Worm (Caenorhabditis elegans) whole organism, mixed stage, embryonic: ENCODE results near the gene cct-7.

Source experiments
- M03D4.4 ChIP-seq: sonication (generic microtip); optimal IDR thresholded peaks from 2 replicates; lab custom pipeline; 2017; ENCODE audit warnings: mild to moderate bottlenecking, missing genetic modification characterization, missing compliant biosample characterization
- bed-3 ChIP-seq: fragments of 200-800 bp; sonication (Bioruptor generic); optimal IDR thresholded peaks from 3 replicates; lab custom pipeline; 2018; ENCODE audit warnings: mild to moderate bottlenecking, missing genetic modification characterization, moderate library complexity, missing compliant biosample characterization
- blmp-1 ChIP-seq: fragments of 150-350 bp; optimal IDR thresholded peaks from 2 replicates; lab custom pipeline; 2014; ENCODE audit warnings: missing biosample characterization, missing genetic modification characterization
- ceh-39 ChIP-seq: fragments of 150-350 bp; optimal IDR thresholded peaks from 2 replicates; lab custom pipeline; 2014; ENCODE audit warnings: missing biosample characterization, missing genetic modification characterization
- ceh-43 ChIP-seq: fragments of 200-800 bp; sonication (Bioruptor generic); optimal IDR thresholded peaks from 2 replicates; lab custom pipeline; 2018; ENCODE audit warnings: mild to moderate bottlenecking, missing genetic modification characterization, moderate library complexity, missing compliant biosample characterization
- ceh-83 ChIP-seq: fragments of 200-800 bp; sonication (Bioruptor generic); optimal IDR thresholded peaks from 2 replicates; lab custom pipeline; 2018; ENCODE audit warnings: mild to moderate bottlenecking, missing genetic modification characterization, missing compliant biosample characterization
- ces-1 ChIP-seq: fragments of 150-350 bp; optimal IDR thresholded peaks from 2 replicates; lab custom pipeline; 2014; ENCODE audit warnings: missing biosample characterization, missing genetic modification reagents, missing genetic modification characterization
- cnd-1 ChIP-seq: fragments of 200-800 bp; sonication (Bioruptor generic); optimal IDR thresholded peaks from 2 replicates; lab custom pipeline; 2018; ENCODE audit warnings: mild to moderate bottlenecking, missing genetic modification characterization, missing compliant biosample characterization
- elt-1 ChIP-seq: sonication (generic microtip); optimal IDR thresholded peaks from 2 replicates; lab custom pipeline; 2017; ENCODE audit warnings: missing genetic modification characterization, mild to moderate bottlenecking, missing compliant biosample characterization, antibody characterized with exemption, moderate library complexity, borderline replicate concordance; ENCODE audit not compliant: insufficient read depth
- flh-1 ChIP-seq: fragments of 200-800 bp; sonication (Bioruptor generic); optimal IDR thresholded peaks from 2 replicates; lab custom pipeline; 2018; ENCODE audit warnings: mild to moderate bottlenecking, missing genetic modification characterization, moderate library complexity, missing compliant biosample characterization
- ham-2 ChIP-seq: fragments of 200-800 bp; sonication (Bioruptor generic); optimal IDR thresholded peaks from 2 replicates; lab custom pipeline; 2018; ENCODE audit warnings: mild to moderate bottlenecking, missing genetic modification characterization, missing compliant biosample characterization
- hlh-1 ChIP-seq: fragments of 150-350 bp; optimal IDR thresholded peaks from 2 replicates; lab custom pipeline; 2014; ENCODE audit warnings: missing biosample characterization, missing genetic modification reagents, missing genetic modification characterization
- lin-32 ChIP-seq: fragments of 200-800 bp; sonication (Bioruptor generic); optimal IDR thresholded peaks from 2 replicates; lab custom pipeline; 2018; ENCODE audit warnings: mild to moderate bottlenecking, missing genetic modification characterization, missing compliant biosample characterization
- lsy-2 ChIP-seq: fragments of 150-350 bp; optimal IDR thresholded peaks from 2 replicates; lab custom pipeline; 2014; ENCODE audit warnings: missing biosample characterization, missing genetic modification characterization
- mab-5 ChIP-seq: fragments of 150-350 bp; optimal IDR thresholded peaks from 2 replicates; lab custom pipeline; 2014; ENCODE audit warnings: missing biosample characterization, missing genetic modification characterization
- mep-1 ChIP-seq: fragments of 150-350 bp; optimal IDR thresholded peaks from 2 replicates; lab custom pipeline; 2017; ENCODE audit warnings: missing biosample characterization, missing genetic modification reagents, missing genetic modification characterization, inconsistent platforms
- mls-2 ChIP-seq: sonication (generic microtip); optimal IDR thresholded peaks from 2 replicates; lab custom pipeline; 2016; ENCODE audit warnings: mild to moderate bottlenecking, missing genetic modification characterization, moderate library complexity, missing compliant biosample characterization
- nhr-2 ChIP-seq: fragments of 150-350 bp; optimal IDR thresholded peaks from 2 replicates; lab custom pipeline; 2014; ENCODE audit warnings: missing biosample characterization, missing genetic modification characterization
- nhr-237 ChIP-seq: fragments of 150-350 bp; optimal IDR thresholded peaks from 2 replicates; lab custom pipeline; 2014; ENCODE audit warnings: missing biosample characterization, missing genetic modification characterization
- nhr-28 ChIP-seq: fragments of 150-350 bp; optimal IDR thresholded peaks from 2 replicates; lab custom pipeline; 2014; ENCODE audit warnings: missing biosample characterization, missing genetic modification characterization
- nhr-76 ChIP-seq: sonication (generic microtip); optimal IDR thresholded peaks from 2 replicates; lab custom pipeline; 2017; ENCODE audit warnings: missing biosample characterization, missing genetic modification characterization
- pha-4 ChIP-seq: fragments of 150-350 bp; optimal IDR thresholded peaks from 2 replicates; lab custom pipeline; 2018; ENCODE audit warnings: missing biosample characterization, missing genetic modification reagents, missing genetic modification characterization
- sem-2 ChIP-seq: fragments of 200-800 bp; sonication (Bioruptor generic); optimal IDR thresholded peaks from 2 replicates; lab custom pipeline; 2018; ENCODE audit warnings: mild to moderate bottlenecking, missing genetic modification characterization, missing compliant biosample characterization
- snpc-4 ChIP-seq: fragments of 150-350 bp; optimal IDR thresholded peaks from 2 replicates; lab custom pipeline; 2014; ENCODE audit warnings: missing biosample characterization, missing genetic modification characterization
- sptf-1 ChIP-seq: sonication (generic microtip); optimal IDR thresholded peaks from 2 replicates; lab custom pipeline; 2017; ENCODE audit warnings: mild to moderate bottlenecking, missing genetic modification characterization, moderate library complexity, missing compliant biosample characterization
- tbx-8 ChIP-seq: fragments of 200-800 bp; sonication (Bioruptor generic); optimal IDR thresholded peaks from 2 replicates; lab custom pipeline; 2018; ENCODE audit warnings: mild to moderate bottlenecking, missing genetic modification characterization, moderate library complexity, missing compliant biosample characterization
- unc-120 ChIP-seq: sonication (generic microtip); optimal IDR thresholded peaks from 2 replicates; lab custom pipeline; 2017; ENCODE audit warnings: missing genetic modification characterization, missing compliant biosample characterization; ENCODE audit not compliant: poor library complexity, severe bottlenecking
- unc-39 ChIP-seq: fragments of 150-350 bp; optimal IDR thresholded peaks from 2 replicates; lab custom pipeline; 2014; ENCODE audit warnings: missing biosample characterization, missing genetic modification characterization
- unc-62 ChIP-seq: fragments of 150-350 bp; optimal IDR thresholded peaks from 2 replicates; lab custom pipeline; 2014; ENCODE audit warnings: missing biosample characterization, missing genetic modification reagents, missing genetic modification characterization
- zip-8 ChIP-seq: fragments of 150-350 bp; optimal IDR thresholded peaks from 2 replicates; lab custom pipeline; 2014; ENCODE audit warnings: missing biosample characterization, missing genetic modification characterization
- ztf-11 ChIP-seq: fragments of 150-350 bp; optimal IDR thresholded peaks from 2 replicates; lab custom pipeline; 2014; ENCODE audit warnings: missing biosample characterization, missing genetic modification characterization

cct-7 gene

ce11 chrV:1870515-1870940 is 1.5 kb upstream of the cct-7 start:
- no peak for TF ChIP-seq hlh-1
- no peak for TF ChIP-seq ceh-43 (GFP tag; lab: Kevin White, UChicago)
- TF ChIP-seq pha-4 (tag; lab: Kevin White, UChicago), result no peak
- TF ChIP-seq mls-2 (tag; lab: Kevin White, UChicago), result no peak
- no peak for TF ChIP-seq lin-32 (GFP tag; lab: Kevin White, UChicago)
- TF ChIP-seq nhr-237 (tag; lab: Kevin White, UChicago), result no peak
- no peak for TF ChIP-seq tbx-8 (GFP tag; lab: Kevin White, UChicago)
- no peak for TF ChIP-seq ceh-83 (GFP tag; lab: Kevin White, UChicago)
- TF ChIP-seq nhr-2 (tag; lab: Kevin White, UChicago), result no peak
- no peak for TF ChIP-seq zip-8 (tag; lab: Kevin White, UChicago)
- TF ChIP-seq blmp-1 (tag; lab: Kevin White, UChicago), result no peak
- TF ChIP-seq sptf-1 (tag; lab: Kevin White, UChicago), result no peak
- no peak for TF ChIP-seq ham-2
- TF ChIP-seq M03D4.4 (tag; lab: Kevin White, UChicago), result no peak
- no peak for TF ChIP-seq unc-62 (GFP tag; lab: Kevin White, UChicago)
- TF ChIP-seq ces-1, result no peak
- no peak for TF ChIP-seq ceh-39 (tag; lab: Kevin White, UChicago)
- no peak for TF ChIP-seq mep-1 (tag; lab: Kevin White, UChicago)
- no peak for TF ChIP-seq unc-39 (tag; lab: Kevin White, UChicago)
- TF ChIP-seq elt-1 (tag; lab: Kevin White, UChicago), result no peak
- TF ChIP-seq, all 35 proteins: peak for 0

ce11 chrV:1874827-1875226 is 2.8 kb downstream of the cct-7 start:
- TF ChIP-seq ces-1 (no peak), mls-2 (tag; lab: Kevin White, UChicago) (no peak), unc-39 (tag; lab: Kevin White, UChicago) (no peak), flh-1 (GFP tag; lab: Kevin White, UChicago) (no peak), nhr-28 (tag; lab: Kevin White, UChicago) (no peak), sem-2 (no peak), nhr-237 (tag; lab: Kevin White, UChicago) (no peak), lsy-2 (tag; lab: Kevin White, UChicago) (no peak), snpc-4 (tag; lab: Kevin White, UChicago) (no peak), lin-32 (GFP tag; lab: Kevin White, UChicago) (no peak), M03D4.4 (tag; lab: Kevin White, UChicago) (no peak), zip-8 (tag; lab: Kevin White, UChicago) (no peak), elt-1 (tag; lab: Kevin White, UChicago) (no peak), ztf-11 (tag; lab: Kevin White, UChicago) (no peak), tbx-8 (GFP tag; lab: Kevin White, UChicago) (no peak), unc-62 (GFP tag; lab: Kevin White, UChicago) (no peak), cnd-1 (tag; lab: Kevin White, UChicago) (no peak), mab-5 (tag; lab: Kevin White, UChicago) (no peak), unc-120 (tag; lab: Kevin White, UChicago) (no peak)

DNA sequence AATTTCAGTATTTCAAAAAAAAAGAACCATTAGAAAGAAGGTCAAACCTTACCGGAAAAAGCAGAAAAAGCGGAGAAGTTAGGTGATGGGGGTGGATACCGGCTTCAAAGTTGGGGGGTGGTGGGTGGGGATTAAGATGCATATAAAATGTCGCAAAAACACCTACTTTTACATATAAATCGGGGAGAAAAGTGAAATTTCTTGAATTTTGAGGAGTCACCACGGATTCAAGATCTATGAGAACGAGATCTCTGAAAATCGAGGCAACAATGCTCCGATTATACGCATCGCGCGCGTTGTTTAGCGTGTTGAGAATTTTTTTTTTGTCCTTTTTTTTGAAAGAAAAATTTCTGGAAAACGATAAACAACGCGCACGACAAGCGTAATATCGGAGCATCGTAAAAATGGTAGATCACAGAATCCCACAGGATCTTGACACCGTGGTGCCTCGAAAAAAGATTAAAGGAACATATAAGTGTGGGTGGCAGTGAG is 3.5 kb downstream of the cct-7 start:
- TF ChIP-seq unc-62 (GFP tag; lab: Kevin White, UChicago), result no peak
- no peak for TF ChIP-seq ham-2
- peak; percentile 1 for TF ChIP-seq nhr-2 (tag; lab: Kevin White, UChicago)
- TF ChIP-seq bed-3 (GFP tag; lab: Kevin White, UChicago), result peak; percentile 29
- TF ChIP-seq mls-2 (tag; lab: Kevin White, UChicago), result peak; percentile 59
- TF ChIP-seq M03D4.4 (tag; lab: Kevin White, UChicago), result no peak
- peak; percentile 25 for TF ChIP-seq sem-2
- peak; percentile 73 for TF ChIP-seq sptf-1 (tag; lab: Kevin White, UChicago)
- TF ChIP-seq ceh-83 (GFP tag; lab: Kevin White, UChicago), result peak; percentile 49
- TF ChIP-seq nhr-76 (tag; lab: Kevin White, UChicago), result no peak

ce11 chrV:1878030-1878429 is 6.0 kb downstream of the cct-7 start:
- no peak for TF ChIP-seq ztf-11 (tag; lab: Kevin White, UChicago)
- TF ChIP-seq flh-1 (GFP tag; lab: Kevin White, UChicago), result no peak
- no peak for TF ChIP-seq nhr-76 (tag; lab: Kevin White, UChicago)
- no peak for TF ChIP-seq mab-5 (tag; lab: Kevin White, UChicago)
- no peak for TF ChIP-seq nhr-237 (tag; lab: Kevin White, UChicago)
